Worm (Caenorhabditis elegans): ENCODE data around the gene cdc-48.2.

The cdc-48.2 gene

ce11 chrII:8106921-8107695 is 31.2 kb upstream of the cdc-48.2 start, which contains the start of the genes chst-1 and C41C4.9 (continued):
- 0 out of 2 replicates have a peak, but pooled peaks have one; percentile 10 for TF ChIP-seq unc-98 (GFP tag; IDR thresholded peaks at IDR 0.05)
- TF ChIP-seq swsn-7 (tag; optimal IDR thresholded peaks at IDR 0.05), result peak; percentile 46

ce11 chrII:8112063-8112462 is 26.2 kb upstream of the cdc-48.2 start, which contains the start of gene lron-4:
lron-4 (minus strand) TSS chrII:8112163.
- TF ChIP-seq ces-1 (GFP tag; optimal IDR thresholded peaks at IDR 0.05) (no peak), fkh-8 (tag; optimal IDR thresholded peaks at IDR 0.05) (peak; percentile 15)

ce11 chrII:8116159-8116558 is 22.1 kb upstream of the cdc-48.2 start, which contains the start of gene unc-105:
unc-105 (plus strand) TSS chrII:8116459.
- TF ChIP-seq zag-1 (tag; optimal IDR thresholded peaks at IDR 0.05) (no peak), blmp-1 (tag; optimal IDR thresholded peaks at IDR 0.05) (no peak), efl-1 (optimal IDR thresholded peaks at IDR 0.05) (no peak), efl-1 (GFP tag; optimal IDR thresholded peaks at IDR 0.05 in 1 of 2) (no peak), nhr-90 (tag; optimal IDR thresholded peaks at IDR 0.05; ENCODE audit: poor library complexity) (no peak), ceh-8 (GFP tag; optimal IDR thresholded peaks at IDR 0.05) (no peak), rnt-1 (tag; optimal IDR thresholded peaks at IDR 0.05) (peak; percentile 26), nhr-12 (tag; optimal IDR thresholded peaks at IDR 0.05) (no peak), Y116A8C.19 (tag; optimal IDR thresholded peaks at IDR 0.05; ENCODE audit: borderline replicate concordance) (no peak)

- TF ChIP-seq lin-14 (GFP tag; optimal IDR thresholded peaks at IDR 0.05), result peak; percentile 68
- no peak for TF ChIP-seq ztf-11 (tag; optimal IDR thresholded peaks at IDR 0.05)
- no peak for TF ChIP-seq lir-3 (tag; optimal IDR thresholded peaks at IDR 0.05; ENCODE audit: poor library complexity)
- peak; percentile 70 for TF ChIP-seq rnt-1 (tag; optimal IDR thresholded peaks at IDR 0.05)
- TF ChIP-seq nhr-71 (tag; optimal IDR thresholded peaks at IDR 0.05), result peak; percentile 11
These were observed 20.9 kb upstream of the cdc-48.2 start for ce11 chrII:8117426-8117825.

ce11 chrII:8124867-8125266 is 13.4 kb upstream of the cdc-48.2 start, which contains the start of gene ire-1:
ire-1 (minus strand) TSS chrII:8124910.
- TF ChIP-seq ceh-63 (GFP tag; optimal IDR thresholded peaks at IDR 0.05) (no peak), blmp-1 (tag; optimal IDR thresholded peaks at IDR 0.05) (peak; percentile 49), tbx-2 (tag; optimal IDR thresholded peaks at IDR 0.05) (peak; percentile 26), unc-30 (tag; optimal IDR thresholded peaks at IDR 0.05) (no peak), mdl-1 (tag; optimal IDR thresholded peaks at IDR 0.05) (peak in 1 of 2 experiments; percentile 53), dpl-1 (GFP tag; optimal IDR thresholded peaks at IDR 0.05) (peak; percentile 54 to 75 (median 70)), swsn-7 (tag; optimal IDR thresholded peaks at IDR 0.05) (peak; percentile 50), efl-1 (optimal IDR thresholded peaks at IDR 0.05) (peak; percentile 52 to 69), efl-1 (GFP tag; optimal IDR thresholded peaks at IDR 0.05 in 1 of 2) (peak; percentile 70 to 95), nhr-28 (tag; optimal IDR thresholded peaks at IDR 0.05) (no peak), lin-15B (tag; optimal IDR thresholded peaks at IDR 0.05) (peak; percentile 37), jun-1 (tag; optimal IDR thresholded peaks at IDR 0.05) (peak; percentile 12), nhr-85 (tag) (no peak), mep-1 (tag; optimal IDR thresholded peaks at IDR 0.05) (peak; percentile 78), unc-86 (tag; optimal IDR thresholded peaks at IDR 0.05) (no peak), ceh-8 (GFP tag; optimal IDR thresholded peaks at IDR 0.05) (no peak), xbp-1 (tag; optimal IDR thresholded peaks at IDR 0.05) (peak; percentile 59), F16B12.6 (tag; optimal IDR thresholded peaks at IDR 0.05) (peak; percentile 85), pag-3 (tag; optimal IDR thresholded peaks at IDR 0.05; ENCODE audit: borderline replicate concordance, insufficient read depth) (no peak), nhr-19 (GFP tag; conservative IDR thresholded peaks at IDR 0.05) (no peak), Y116A8C.19 (tag; optimal IDR thresholded peaks at IDR 0.05; ENCODE audit: borderline replicate concordance) (no peak), ceh-82 (tag; optimal IDR thresholded peaks at IDR 0.05) (peak in 2 of 3 experiments; percentile 31 to 50), aha-1 (tag; optimal IDR thresholded peaks at IDR 0.05) (no peak), lsy-2 (tag; optimal IDR thresholded peaks at IDR 0.05) (peak; percentile 98 to 100), elt-3 (tag; optimal IDR thresholded peaks at IDR 0.05) (peak in 1 of 6 experiments; percentile 59), C34B4.2 (tag; optimal IDR thresholded peaks at IDR 0.05) (no peak), rnt-1 (tag; optimal IDR thresholded peaks at IDR 0.05) (peak; percentile 44), lin-35 (GFP tag; optimal IDR thresholded peaks at IDR 0.05) (peak; percentile 71 to 88), nhr-20 (tag; optimal IDR thresholded peaks at IDR 0.05) (peak; percentile 39), snu-23 (GFP tag; optimal IDR thresholded peaks at IDR 0.05) (peak; percentile 72), C16A3.4 (tag; optimal IDR thresholded peaks at IDR 0.05) (peak; percentile 81), skn-1 (tag; optimal IDR thresholded peaks at IDR 0.05) (peak; percentile 80)

Measured in whole organism, L1 larva.